Fruit fly (Drosophila melanogaster) whole organism, embryonic: Measurements from ENCODE around the gene Zip89B.

Experiments
- CG11560 ChIP-seq: fragments of 200-800 bp; sonication (Bioruptor generic); IDR thresholded peaks from 3 replicates; pipeline ENCODE4 v1.3.6; 2022; ENCODE audit warnings: missing biosample characterization, missing genetic modification characterization
- CG12071 ChIP-seq: fragments of 200-800 bp; sonication (Bioruptor generic); optimal IDR thresholded peaks from 3 replicates; lab custom pipeline; 2018; ENCODE audit warnings: missing biosample characterization, mild to moderate bottlenecking, missing genetic modification characterization
- CG12769 ChIP-seq: fragments of 200-800 bp; sonication (Bioruptor generic); optimal IDR thresholded peaks from 2 replicates; lab custom pipeline; 2019; ENCODE audit warnings: missing biosample characterization, mild to moderate bottlenecking, missing genetic modification characterization, moderate library complexity
- CG13287 ChIP-seq: fragments of 200-800 bp; sonication (Bioruptor generic); IDR thresholded peaks from 2 replicates; pipeline ENCODE4 v1.3.6; 2022; ENCODE audit warnings: missing biosample characterization, missing genetic modification characterization; ENCODE audit not compliant: partially characterized antibody
- CG14441 ChIP-seq: fragments of 200-800 bp; sonication (Bioruptor generic); IDR thresholded peaks from 2 replicates; pipeline ENCODE4 v1.3.6; 2022; ENCODE audit warnings: missing biosample characterization, missing genetic modification characterization
- CG15011 ChIP-seq: fragments of 200-800 bp; sonication (Bioruptor generic); optimal IDR thresholded peaks from 3 replicates; lab custom pipeline; 2018; ENCODE audit warnings: missing biosample characterization, mild to moderate bottlenecking, missing genetic modification characterization
- CG15479 ChIP-seq: fragments of 200-800 bp; sonication (Bioruptor generic); optimal IDR thresholded peaks from 3 replicates; lab custom pipeline; 2019; ENCODE audit warnings: missing biosample characterization, mild to moderate bottlenecking, missing genetic modification characterization, moderate library complexity
- CG15696 ChIP-seq: fragments of 200-800 bp; sonication (Bioruptor generic); optimal IDR thresholded peaks from 2 replicates; lab custom pipeline; 2019; ENCODE audit warnings: missing biosample characterization, mild to moderate bottlenecking, missing genetic modification characterization, moderate library complexity
- CG18764 ChIP-seq: fragments of 200-800 bp; sonication (Bioruptor generic); optimal IDR thresholded peaks from 3 replicates; lab custom pipeline; 2016; ENCODE audit warnings: missing biosample characterization, missing genetic modification characterization
- CG2129 ChIP-seq: fragments of 200-800 bp; sonication (Bioruptor generic); IDR thresholded peaks from 2 replicates; pipeline ENCODE4 v1.3.6; 2022; ENCODE audit warnings: missing biosample characterization, missing genetic modification characterization; ENCODE audit not compliant: partially characterized antibody
- CG2199 ChIP-seq: fragments of 200-800 bp; sonication (Bioruptor generic); IDR thresholded peaks from 3 replicates; pipeline ENCODE4 v1.3.6; 2022; ENCODE audit warnings: missing biosample characterization, missing genetic modification characterization
- CG2875 ChIP-seq: fragments of 200-800 bp; sonication (Bioruptor generic); optimal IDR thresholded peaks from 2 replicates; lab custom pipeline; 2017; ENCODE audit warnings: missing biosample characterization, mild to moderate bottlenecking, missing genetic modification characterization, missing genetic modification reagents
- CG3163 ChIP-seq: fragments of 200-800 bp; sonication (Bioruptor generic); optimal IDR thresholded peaks from 3 replicates; lab custom pipeline; 2016; ENCODE audit warnings: missing biosample characterization, missing genetic modification characterization
- CG33213 ChIP-seq: fragments of 200-800 bp; sonication (Bioruptor generic); optimal IDR thresholded peaks from 3 replicates; lab custom pipeline; 2016; ENCODE audit warnings: missing biosample characterization, missing genetic modification characterization
- CG34224 ChIP-seq: fragments of 200-800 bp; sonication (Bioruptor generic); IDR thresholded peaks from 3 replicates; pipeline ENCODE4 v1.3.6; 2022; ENCODE audit warnings: missing biosample characterization, missing genetic modification characterization; ENCODE audit not compliant: partially characterized antibody
- CG6175 ChIP-seq: fragments of 200-800 bp; sonication (Bioruptor generic); IDR thresholded peaks from 3 replicates; pipeline ENCODE4 v1.3.6; 2022; ENCODE audit warnings: missing biosample characterization, missing genetic modification characterization
- CG6254 ChIP-seq: fragments of 200-800 bp; sonication (Bioruptor generic); optimal IDR thresholded peaks from 3 replicates; lab custom pipeline; 2017; ENCODE audit warnings: mild to moderate bottlenecking, missing biosample characterization, missing genetic modification reagents, missing genetic modification characterization
- CG6854 ChIP-seq: fragments of 200-800 bp; sonication (Bioruptor generic); optimal IDR thresholded peaks from 3 replicates; lab custom pipeline; 2017; ENCODE audit warnings: missing biosample characterization, mild to moderate bottlenecking, missing genetic modification characterization
- CG7745 ChIP-seq: fragments of 200-800 bp; sonication (Bioruptor generic); optimal IDR thresholded peaks from 2 replicates; lab custom pipeline; 2018; ENCODE audit warnings: missing biosample characterization, mild to moderate bottlenecking, missing genetic modification characterization, moderate library complexity
- ERR ChIP-seq: fragments of 200-800 bp; sonication (Bioruptor generic); optimal IDR thresholded peaks from 2 replicates; lab custom pipeline; 2016; ENCODE audit warnings: missing biosample characterization, missing genetic modification characterization
- Fer3 ChIP-seq: fragments of 200-800 bp; sonication (Bioruptor generic); optimal IDR thresholded peaks from 2 replicates; lab custom pipeline; 2018; ENCODE audit warnings: missing biosample characterization, mild to moderate bottlenecking, missing genetic modification characterization, moderate library complexity
- GATAe ChIP-seq: fragments of 200-800 bp; sonication (Bioruptor generic); conservative IDR thresholded peaks from 2 replicates; pipeline ENCODE4 v1.3.6; 2022; ENCODE audit warnings: missing biosample characterization, missing genetic modification characterization
- HmgZ ChIP-seq: fragments of 200-800 bp; sonication (Bioruptor generic); optimal IDR thresholded peaks from 2 replicates; lab custom pipeline; 2018; ENCODE audit warnings: missing biosample characterization, mild to moderate bottlenecking, missing genetic modification characterization
- Hmr ChIP-seq: fragments of 200-800 bp; sonication (Bioruptor generic); optimal IDR thresholded peaks from 3 replicates; lab custom pipeline; 2017; ENCODE audit warnings: mild to moderate bottlenecking, missing biosample characterization, missing genetic modification reagents, missing genetic modification characterization
- Hr78 ChIP-seq, 2 experiments: fragments of 200-800 bp in 1 of 2; fragments of >200 bp in 1 of 2; sonication (Bioruptor generic) in 1 of 2; optimal IDR thresholded peaks; 2 replicates each; lab custom pipeline; 2017 to 2019; ENCODE audit warnings: missing biosample characterization in 2 of 2, missing genetic modification characterization in 2 of 2, mild to moderate bottlenecking in 1 of 2, moderate library complexity in 1 of 2
- Nf-YA ChIP-seq: fragments of 200-800 bp; sonication (Bioruptor generic); IDR thresholded peaks from 2 replicates; pipeline ENCODE4 v1.3.6; 2022; ENCODE audit warnings: missing biosample characterization, missing genetic modification characterization
- NfI ChIP-seq: fragments of 200-800 bp; sonication (Bioruptor generic); optimal IDR thresholded peaks from 3 replicates; lab custom pipeline; 2018; ENCODE audit warnings: missing biosample characterization, mild to moderate bottlenecking, missing genetic modification characterization, moderate library complexity
- Vsx1 ChIP-seq: fragments of 200-800 bp; sonication (Bioruptor generic); optimal IDR thresholded peaks from 2 replicates; lab custom pipeline; 2017; ENCODE audit warnings: missing biosample characterization, mild to moderate bottlenecking, missing genetic modification characterization, missing genetic modification reagents
- bowl ChIP-seq: fragments of 200-800 bp; sonication (Bioruptor generic); IDR thresholded peaks from 2 replicates; pipeline ENCODE4 v1.3.6; 2022; ENCODE audit warnings: missing biosample characterization, missing genetic modification characterization
- cg ChIP-seq: fragments of 200-800 bp; sonication (Bioruptor generic); optimal IDR thresholded peaks from 3 replicates; lab custom pipeline; 2019; ENCODE audit warnings: missing biosample characterization, mild to moderate bottlenecking, missing genetic modification characterization, moderate library complexity
- chif ChIP-seq, 2 experiments: fragments of 200-800 bp; sonication (Bioruptor generic); optimal IDR thresholded peaks; 3 replicates each; lab custom pipeline; 2016; ENCODE audit warnings: missing biosample characterization in 2 of 2, missing genetic modification characterization in 2 of 2
- chm ChIP-seq: fragments of 200-800 bp; sonication (Bioruptor generic); IDR thresholded peaks from 2 replicates; pipeline ENCODE4 v1.3.6; 2022; ENCODE audit warnings: missing biosample characterization, missing genetic modification characterization
- crol ChIP-seq: fragments of 200-800 bp; sonication (Bioruptor generic); IDR thresholded peaks from 2 replicates; pipeline ENCODE4 v1.3.6; 2022; ENCODE audit warnings: missing biosample characterization, missing genetic modification characterization
- dimm ChIP-seq: fragments of 200-800 bp; sonication (Bioruptor generic); IDR thresholded peaks from 2 replicates; pipeline ENCODE4 v1.3.6; 2022; ENCODE audit warnings: missing biosample characterization, missing genetic modification characterization
- exex ChIP-seq: fragments of 200-800 bp; sonication (Bioruptor generic); optimal IDR thresholded peaks from 4 replicates; lab custom pipeline; 2018; ENCODE audit warnings: missing biosample characterization, mild to moderate bottlenecking, missing genetic modification characterization, moderate library complexity
- fd3F ChIP-seq: fragments of 200-800 bp; sonication (Bioruptor generic); optimal IDR thresholded peaks from 2 replicates; lab custom pipeline; 2018; ENCODE audit warnings: missing biosample characterization, mild to moderate bottlenecking, missing genetic modification characterization, moderate library complexity
- fd64A ChIP-seq: fragments of 200-800 bp; sonication (Bioruptor generic); optimal IDR thresholded peaks from 3 replicates; lab custom pipeline; 2018; ENCODE audit warnings: missing biosample characterization, mild to moderate bottlenecking, missing genetic modification characterization
- ftz-f1 ChIP-seq: fragments of 200-800 bp; sonication (Bioruptor generic); optimal IDR thresholded peaks from 2 replicates; lab custom pipeline; 2016; ENCODE audit warnings: missing biosample characterization, missing genetic modification characterization
- hth ChIP-seq: fragments of >200 bp; optimal IDR thresholded peaks from 2 replicates; lab custom pipeline; 2017; ENCODE audit warnings: inconsistent platforms
- lola ChIP-seq, 3 experiments: fragments of >200 bp in 2 of 3; fragments of 200-800 bp in 1 of 3; sonication (Bioruptor generic) in 1 of 3; optimal IDR thresholded peaks; 2 replicates each; lab custom pipeline; 2017 to 2019; ENCODE audit warnings: missing biosample characterization in 3 of 3, missing genetic modification characterization in 3 of 3, mild to moderate bottlenecking in 1 of 3, moderate library complexity in 1 of 3
- lov ChIP-seq, 2 experiments: fragments of 200-800 bp in 1 of 2; fragments of >200 bp in 1 of 2; sonication (Bioruptor generic) in 1 of 2; IDR thresholded peaks in 1 of 2; optimal IDR thresholded peaks in 1 of 2; 2 replicates in 1 of 2; 3 replicates in 1 of 2; pipeline versions ENCODE4 v1.3.6 to Lab custom; 2017 to 2022; ENCODE audit warnings: missing biosample characterization in 1 of 2, missing genetic modification characterization in 1 of 2
- otp ChIP-seq: fragments of 200-800 bp; sonication (Bioruptor generic); IDR thresholded peaks from 3 replicates; pipeline ENCODE4, ENCODE4 v1.3.6; 2022; ENCODE audit warnings: missing biosample characterization, missing genetic modification characterization
- pros ChIP-seq: fragments of 200-800 bp; sonication (Bioruptor generic); optimal IDR thresholded peaks from 3 replicates; lab custom pipeline; 2019; ENCODE audit warnings: missing biosample characterization, mild to moderate bottlenecking, missing genetic modification characterization, moderate library complexity
- pum ChIP-seq: fragments of 200-800 bp; sonication (Bioruptor generic); optimal IDR thresholded peaks from 2 replicates; lab custom pipeline; 2016; ENCODE audit warnings: missing biosample characterization, missing genetic modification characterization
- row ChIP-seq: fragments of 200-800 bp; sonication (Bioruptor generic); IDR thresholded peaks from 3 replicates; pipeline ENCODE4 v1.3.6; 2022; ENCODE audit warnings: missing biosample characterization, missing genetic modification characterization
- sd ChIP-seq: fragments of 200-800 bp; sonication (Bioruptor generic); optimal IDR thresholded peaks from 3 replicates; lab custom pipeline; 2018; ENCODE audit warnings: missing biosample characterization, mild to moderate bottlenecking, missing genetic modification characterization, moderate library complexity
- so ChIP-seq: fragments of 200-800 bp; sonication (Bioruptor generic); IDR thresholded peaks from 3 replicates; pipeline ENCODE4 v1.3.6; 2022; ENCODE audit warnings: missing biosample characterization, missing genetic modification characterization
- stwl ChIP-seq: fragments of 200-800 bp; sonication (Bioruptor generic); optimal IDR thresholded peaks from 3 replicates; lab custom pipeline; 2018; ENCODE audit warnings: missing biosample characterization, mild to moderate bottlenecking, missing genetic modification characterization, moderate library complexity
- sug ChIP-seq: fragments of 200-800 bp; optimal IDR thresholded peaks from 2 replicates; lab custom pipeline; 2019; ENCODE audit warnings: missing biosample characterization, mild to moderate bottlenecking, missing genetic modification characterization, moderate library complexity
- zf30C ChIP-seq: fragments of 200-800 bp; sonication (Bioruptor generic); optimal IDR thresholded peaks from 3 replicates; lab custom pipeline; 2018; ENCODE audit warnings: missing biosample characterization, mild to moderate bottlenecking, missing genetic modification characterization

Zip89B gene

dm6 chr3R:16284901-16285300, 20.7 kb upstream of the Zip89B start (continued):
- TF ChIP-seq CG15479 (GFP tag; lab: Kevin White, UChicago) (no peak), exex (tag; lab: Kevin White, UChicago) (peak; percentile 38), Hmr (GFP tag; lab: Kevin White, UChicago) (no peak), CG12071 (no peak), CG15696 (no peak), Hr78 (GFP tag; optimal IDR thresholded peaks at IDR 0.05; lab: Kevin White, UChicago) (peak in 1 of 2 experiments; percentile 97), GATAe (GFP tag; lab: Robert Waterston, UW) (peak; percentile 54), CG2199 (0 out of 3 replicates have a peak, but pooled peaks have one; percentile 41), chm (GFP tag; lab: Robert Waterston, UW) (no peak), CG14441 (GFP tag; lab: Robert Waterston, UW) (no peak), pros (GFP tag; lab: Kevin White, UChicago) (peak; percentile 55), NfI (GFP tag; lab: Kevin White, UChicago) (no peak), CG13287 (GFP tag; lab: Robert Waterston, UW) (no peak), Nf-YA (GFP tag; lab: Robert Waterston, UW) (0 out of 2 replicates have a peak, but pooled peaks have one; percentile 29), CG3163 (GFP tag; lab: Kevin White, UChicago) (peak; percentile 8), CG34224 (no peak), CG15011 (GFP tag; lab: Kevin White, UChicago) (no peak), otp (GFP tag; lab: Robert Waterston, UW) (no peak), ERR (GFP tag; lab: Kevin White, UChicago) (no peak), bowl (no peak), row (GFP tag; lab: Robert Waterston, UW) (no peak), CG11560 (tag; lab: Robert Waterston, UW) (no peak), so (GFP tag; lab: Robert Waterston, UW) (no peak), HmgZ (tag; lab: Kevin White, UChicago) (peak; percentile 8), CG2129 (GFP tag; lab: Robert Waterston, UW) (no peak), fd64A (GFP tag; lab: Kevin White, UChicago) (no peak), sd (tag; lab: Kevin White, UChicago) (no peak), lov (optimal IDR thresholded peaks at IDR 0.05; lab: Kevin White, UChicago) (no peak), lov (GFP tag; IDR thresholded peaks at IDR 0.05; lab: Robert Waterston, UW) (no peak), chif (GFP tag; optimal IDR thresholded peaks at IDR 0.05; lab: Kevin White, UChicago) (no peak), CG18764 (GFP tag; lab: Kevin White, UChicago) (no peak), cg (GFP tag; lab: Kevin White, UChicago) (peak; percentile 90), zf30C (GFP tag; lab: Kevin White, UChicago) (no peak), CG6854 (GFP tag; lab: Kevin White, UChicago) (no peak), crol (GFP tag; lab: Robert Waterston, UW) (peak; percentile 71), CG7745 (tag; lab: Kevin White, UChicago) (no peak), dimm (GFP tag; lab: Robert Waterston, UW) (no peak), fd3F (GFP tag; lab: Kevin White, UChicago) (no peak), CG6175 (GFP tag; lab: Robert Waterston, UW) (no peak), CG12769 (tag; lab: Kevin White, UChicago) (peak; percentile 27), lola (GFP tag; optimal IDR thresholded peaks at IDR 0.05; lab: Kevin White, UChicago) (no peak), Vsx1 (GFP tag; lab: Kevin White, UChicago) (peak; percentile 76), hth (lab: Kevin White, UChicago) (no peak), ftz-f1 (GFP tag; lab: Kevin White, UChicago) (no peak), Fer3 (tag; lab: Kevin White, UChicago) (no peak), CG2875 (no peak), CG33213 (GFP tag; lab: Kevin White, UChicago) (no peak), CG6254 (no peak), pum (no peak), sug (tag; lab: Kevin White, UChicago) (peak; percentile 40), stwl (peak; percentile 3)
